Fruit fly (Drosophila melanogaster): ENCODE results near the gene TrissinR.

DNA sequence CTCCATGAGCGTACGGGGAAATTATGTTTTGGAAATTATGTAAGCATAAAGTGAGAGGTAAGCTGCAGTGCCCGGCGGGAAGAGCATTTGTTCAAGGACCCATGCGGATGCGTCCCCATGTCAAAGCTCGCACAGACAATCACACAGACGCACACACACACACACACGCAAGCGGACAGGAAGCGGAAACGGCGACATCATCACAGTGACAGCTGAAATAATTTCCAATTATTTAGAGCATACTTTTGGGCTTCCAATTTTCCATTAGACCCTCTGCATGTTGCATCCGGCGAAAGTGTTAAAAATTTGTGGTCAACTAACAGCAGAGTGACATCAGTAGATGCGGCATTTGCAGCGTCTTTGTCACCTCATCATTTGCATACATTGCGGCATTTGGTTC is 43.0 kb downstream of the TrissinR start:
- no peak for TF ChIP-seq CG17361 (GFP tag; IDR thresholded peaks at IDR 0.05)
- TF ChIP-seq CoRest (tag; optimal IDR thresholded peaks at IDR 0.05): no peak
- TF ChIP-seq her (GFP tag; optimal IDR thresholded peaks at IDR 0.05): no peak
- TF ChIP-seq Lpt (GFP tag; optimal IDR thresholded peaks at IDR 0.05): no peak
- TF ChIP-seq Hr39 (optimal IDR thresholded peaks at IDR 0.05): no peak
- TF ChIP-seq CG15601 (tag; optimal IDR thresholded peaks at IDR 0.05): no peak
